Fruit fly (Drosophila melanogaster) whole organism, adult: ENCODE data around the gene CG17242.

ENCODE experiments used
- CG11617 ChIP-seq: fragments of 200-800 bp; sonication (Bioruptor generic); optimal IDR thresholded peaks from 2 replicates; lab custom pipeline; 2017; ENCODE audit warnings: mild to moderate bottlenecking, missing biosample characterization, missing genetic modification reagents, missing genetic modification characterization
- CG12768 ChIP-seq: fragments of 200-800 bp; sonication (Bioruptor generic); optimal IDR thresholded peaks from 2 replicates; lab custom pipeline; 2017; ENCODE audit warnings: missing biosample characterization, missing genetic modification characterization, mild to moderate bottlenecking, moderate library complexity, missing genetic modification reagents
- CG14711 ChIP-seq: fragments of 200-800 bp; sonication (Bioruptor generic); optimal IDR thresholded peaks from 2 replicates; lab custom pipeline; 2018; ENCODE audit warnings: missing biosample characterization, mild to moderate bottlenecking, missing genetic modification characterization, moderate library complexity
- CG1620 ChIP-seq: fragments of 200-800 bp; sonication (Bioruptor generic); optimal IDR thresholded peaks from 2 replicates; lab custom pipeline; 2016; ENCODE audit warnings: missing biosample characterization, missing genetic modification characterization
- CG33017 ChIP-seq: fragments of 200-800 bp; sonication (Bioruptor generic); optimal IDR thresholded peaks from 2 replicates; lab custom pipeline; 2018; ENCODE audit warnings: missing biosample characterization, mild to moderate bottlenecking, missing genetic modification characterization, moderate library complexity
- CG5204 ChIP-seq: fragments of 200-800 bp; sonication (Bioruptor generic); optimal IDR thresholded peaks from 2 replicates; lab custom pipeline; 2016; ENCODE audit warnings: missing biosample characterization, missing genetic modification characterization
- CG7045 ChIP-seq: fragments of 200-800 bp; sonication (Bioruptor generic); optimal IDR thresholded peaks from 2 replicates; lab custom pipeline; 2017; ENCODE audit warnings: missing biosample characterization, mild to moderate bottlenecking, missing genetic modification characterization
- CG7101 ChIP-seq: fragments of 200-800 bp; sonication (Bioruptor generic); optimal IDR thresholded peaks from 2 replicates; lab custom pipeline; 2018; ENCODE audit warnings: missing biosample characterization, mild to moderate bottlenecking, missing genetic modification characterization, moderate library complexity
- Clk ChIP-seq: fragments of 200-800 bp; sonication (Bioruptor generic); optimal IDR thresholded peaks from 2 replicates; lab custom pipeline; 2017; ENCODE audit warnings: missing biosample characterization, missing genetic modification characterization
- Crg-1 ChIP-seq: fragments of 200-800 bp; sonication (Bioruptor generic); optimal IDR thresholded peaks from 2 replicates; lab custom pipeline; 2016; ENCODE audit warnings: missing biosample characterization, missing genetic modification characterization
- Hr96 ChIP-seq: fragments of 200-800 bp; sonication (Bioruptor generic); optimal IDR thresholded peaks from 2 replicates; lab custom pipeline; 2016; ENCODE audit warnings: missing biosample characterization, missing genetic modification characterization
- Mnt ChIP-seq: fragments of 200-800 bp; sonication (Bioruptor generic); optimal IDR thresholded peaks from 2 replicates; lab custom pipeline; 2016; ENCODE audit warnings: missing biosample characterization, mild to moderate bottlenecking, missing genetic modification characterization
- bab1 ChIP-seq: fragments of 200-800 bp; sonication (Bioruptor generic); optimal IDR thresholded peaks from 3 replicates; lab custom pipeline; 2019; ENCODE audit warnings: missing biosample characterization, mild to moderate bottlenecking, missing genetic modification characterization, moderate library complexity
- cic ChIP-seq: fragments of 200-800 bp; sonication (Bioruptor generic); optimal IDR thresholded peaks from 2 replicates; lab custom pipeline; 2017; ENCODE audit warnings: missing biosample characterization, mild to moderate bottlenecking, missing genetic modification characterization, moderate library complexity
- cnc ChIP-seq, 2 experiments: fragments of >200 bp; optimal IDR thresholded peaks; 2 replicates each; lab custom pipeline; 2017
- kay ChIP-seq: fragments of 200-800 bp; sonication (Bioruptor generic); peaks from one replicate; lab custom pipeline; 2016; ENCODE audit warnings: missing biosample characterization, missing genetic modification characterization, borderline replicate concordance
- ovo ChIP-seq: fragments of 200-800 bp; sonication (Bioruptor generic); optimal IDR thresholded peaks from 2 replicates; lab custom pipeline; 2016; ENCODE audit warnings: missing biosample characterization, missing genetic modification characterization
- pad ChIP-seq: fragments of 200-800 bp; sonication (Bioruptor generic); optimal IDR thresholded peaks from 3 replicates; lab custom pipeline; 2017; ENCODE audit warnings: missing biosample characterization, missing genetic modification characterization, mild to moderate bottlenecking, moderate library complexity, missing genetic modification reagents
- tj ChIP-seq: fragments of 200-800 bp; sonication (Bioruptor generic); optimal IDR thresholded peaks from 3 replicates; lab custom pipeline; 2017; ENCODE audit warnings: missing biosample characterization, mild to moderate bottlenecking, missing genetic modification characterization, moderate library complexity
- toe ChIP-seq: fragments of 200-800 bp; sonication (Bioruptor generic); optimal IDR thresholded peaks from 2 replicates; lab custom pipeline; 2016; ENCODE audit warnings: missing biosample characterization, missing genetic modification characterization

The CG17242 gene

dm6 chr2L:2222377-2222776 lies 46.6 kb downstream of the CG17242 start:
- TF ChIP-seq kay (GFP tag; lab: Kevin White, UChicago) (peak; percentile 56), tj (GFP tag; lab: Kevin White, UChicago) (no peak), CG5204 (GFP tag; lab: Kevin White, UChicago) (no peak), bab1 (GFP tag; lab: Kevin White, UChicago) (peak; percentile 5)

- TF ChIP-seq bab1 (GFP tag; lab: Kevin White, UChicago) (peak; percentile 99), ovo (GFP tag; lab: Kevin White, UChicago) (peak; percentile 98), CG11617 (GFP tag; lab: Kevin White, UChicago) (peak; percentile 99), Clk (GFP tag; lab: Kevin White, UChicago) (peak; percentile 96), Crg-1 (GFP tag; lab: Kevin White, UChicago) (peak; percentile 99), cnc (optimal IDR thresholded peaks at IDR 0.05; lab: Kevin White, UChicago) (no peak), CG7045 (peak; percentile 99), CG33017 (tag; lab: Kevin White, UChicago) (peak; percentile 100), CG12768 (GFP tag; lab: Kevin White, UChicago) (peak; percentile 99), Mnt (GFP tag; lab: Kevin White, UChicago) (peak; percentile 98), Hr96 (GFP tag; lab: Kevin White, UChicago) (peak; percentile 96), kay (GFP tag; lab: Kevin White, UChicago) (peak; percentile 96), CG14711 (tag; lab: Kevin White, UChicago) (peak; percentile 96), CG7101 (tag; lab: Kevin White, UChicago) (peak; percentile 99), toe (peak; percentile 97), CG5204 (GFP tag; lab: Kevin White, UChicago) (peak; percentile 99), cic (GFP tag; lab: Kevin White, UChicago) (peak; percentile 99), CG1620 (GFP tag; lab: Kevin White, UChicago) (peak; percentile 98), tj (GFP tag; lab: Kevin White, UChicago) (peak; percentile 95), pad (GFP tag; lab: Kevin White, UChicago) (peak; percentile 96)
Measured at dm6 chr2L:2221649-2222150, 47.2 kb downstream of the CG17242 start.

- TF ChIP-seq CG1620 (GFP tag; lab: Kevin White, UChicago) (no peak), CG33017 (tag; lab: Kevin White, UChicago) (peak; percentile 28), tj (GFP tag; lab: Kevin White, UChicago) (no peak), ovo (GFP tag; lab: Kevin White, UChicago) (peak; percentile 70), cic (GFP tag; lab: Kevin White, UChicago) (peak; percentile 34), kay (GFP tag; lab: Kevin White, UChicago) (no peak), Mnt (GFP tag; lab: Kevin White, UChicago) (peak; percentile 99), CG7101 (tag; lab: Kevin White, UChicago) (peak; percentile 47), pad (GFP tag; lab: Kevin White, UChicago) (no peak), toe (no peak)
Measured at dm6 chr2L:2220573-2221332, 48.2 kb downstream of the CG17242 start, which contains the start of gene papi. papi (plus strand) TSS chr2L:2220748.
